Fruit fly (Drosophila melanogaster) whole organism, embryonic: Measurements from ENCODE around the gene Polr1D.

ENCODE experiments used
- CG10267 ChIP-seq: fragments of 200-800 bp; sonication (Bioruptor generic); optimal IDR thresholded peaks from 2 replicates; lab custom pipeline; 2018; ENCODE audit warnings: missing biosample characterization, mild to moderate bottlenecking, missing genetic modification characterization, moderate library complexity
- CG10321 ChIP-seq: fragments of 200-800 bp; sonication (Bioruptor generic); IDR thresholded peaks from 2 replicates; pipeline ENCODE4 v1.3.6; 2022; ENCODE audit warnings: missing biosample characterization, missing genetic modification characterization
- CG11398 ChIP-seq: fragments of 200-800 bp; sonication (Bioruptor generic); optimal IDR thresholded peaks from 2 replicates; lab custom pipeline; 2016; ENCODE audit warnings: missing biosample characterization, missing genetic modification characterization
- CG11456 ChIP-seq: fragments of 200-800 bp; sonication (Bioruptor generic); IDR thresholded peaks from 3 replicates; pipeline ENCODE4 v1.3.6; 2022; ENCODE audit warnings: missing biosample characterization, missing genetic modification characterization
- CG15269 ChIP-seq: fragments of 200-800 bp; sonication (Bioruptor generic); optimal IDR thresholded peaks from 2 replicates; lab custom pipeline; 2018; ENCODE audit warnings: missing biosample characterization, mild to moderate bottlenecking, missing genetic modification characterization, moderate library complexity
- CG15601 ChIP-seq: fragments of 200-800 bp; sonication (Bioruptor generic); optimal IDR thresholded peaks from 3 replicates; lab custom pipeline; 2019; ENCODE audit warnings: missing biosample characterization, mild to moderate bottlenecking, missing genetic modification characterization, moderate library complexity
- CG15696 ChIP-seq: fragments of 200-800 bp; sonication (Bioruptor generic); optimal IDR thresholded peaks from 2 replicates; lab custom pipeline; 2019; ENCODE audit warnings: missing biosample characterization, mild to moderate bottlenecking, missing genetic modification characterization, moderate library complexity
- CG17568 ChIP-seq: fragments of 200-800 bp; sonication (Bioruptor generic); optimal IDR thresholded peaks from 2 replicates; lab custom pipeline; 2018; ENCODE audit warnings: missing biosample characterization, mild to moderate bottlenecking, missing genetic modification characterization, moderate library complexity
- CG2712 ChIP-seq: fragments of 200-800 bp; optimal IDR thresholded peaks from 3 replicates; lab custom pipeline; 2019; ENCODE audit warnings: missing biosample characterization, mild to moderate bottlenecking, missing genetic modification characterization, moderate library complexity
- CG3838 ChIP-seq: fragments of 200-800 bp; sonication (Bioruptor generic); optimal IDR thresholded peaks from 3 replicates; lab custom pipeline; 2016; ENCODE audit warnings: missing biosample characterization, missing genetic modification characterization
- CG4617 ChIP-seq: fragments of 200-800 bp; sonication (Bioruptor generic); optimal IDR thresholded peaks from 3 replicates; lab custom pipeline; 2016; ENCODE audit warnings: missing biosample characterization, missing genetic modification characterization, borderline replicate concordance
- CG4820 ChIP-seq: fragments of 200-800 bp; sonication (Bioruptor generic); optimal IDR thresholded peaks from 3 replicates; lab custom pipeline; 2016; ENCODE audit warnings: missing biosample characterization, missing genetic modification characterization
- CG5180 ChIP-seq: fragments of 200-800 bp; sonication (Bioruptor generic); optimal IDR thresholded peaks from 3 replicates; lab custom pipeline; 2017; ENCODE audit warnings: missing biosample characterization, missing genetic modification characterization, mild to moderate bottlenecking, moderate library complexity, missing genetic modification reagents
- CG7271 ChIP-seq: fragments of 200-800 bp; sonication (Bioruptor generic); optimal IDR thresholded peaks from 2 replicates; lab custom pipeline; 2018; ENCODE audit warnings: missing biosample characterization, mild to moderate bottlenecking, missing genetic modification characterization, moderate library complexity
- CG7987 ChIP-seq: fragments of 200-800 bp; sonication (Bioruptor generic); optimal IDR thresholded peaks from 2 replicates; lab custom pipeline; 2018; ENCODE audit warnings: missing biosample characterization, mild to moderate bottlenecking, missing genetic modification characterization, moderate library complexity
- CG8765 ChIP-seq: fragments of 200-800 bp; sonication (Bioruptor generic); IDR thresholded peaks from 2 replicates; pipeline ENCODE4 v1.3.6; 2022; ENCODE audit warnings: missing biosample characterization, missing genetic modification characterization
- CG9609 ChIP-seq: fragments of 200-800 bp; sonication (Bioruptor generic); optimal IDR thresholded peaks from 3 replicates; lab custom pipeline; 2016; ENCODE audit warnings: missing biosample characterization, missing genetic modification characterization
- Dip2 ChIP-seq: fragments of 200-800 bp; sonication (Bioruptor generic); IDR thresholded peaks from 2 replicates; pipeline ENCODE4 v1.3.6; 2022; ENCODE audit warnings: missing biosample characterization, missing genetic modification characterization
- Doc3 ChIP-seq: fragments of 200-800 bp; sonication (Bioruptor generic); IDR thresholded peaks from 3 replicates; pipeline ENCODE4 v1.3.6; 2022; ENCODE audit warnings: missing biosample characterization, missing genetic modification characterization; ENCODE audit not compliant: partially characterized antibody
- HHEX ChIP-seq: fragments of 200-800 bp; sonication (Bioruptor generic); optimal IDR thresholded peaks from 3 replicates; lab custom pipeline; 2017; ENCODE audit warnings: missing biosample characterization, mild to moderate bottlenecking, missing genetic modification characterization, missing genetic modification reagents
- MESR4 ChIP-seq: fragments of 200-800 bp; sonication (Bioruptor generic); optimal IDR thresholded peaks from 2 replicates; lab custom pipeline; 2018; ENCODE audit warnings: missing biosample characterization, mild to moderate bottlenecking, missing genetic modification characterization, moderate library complexity
- Mad ChIP-seq: fragments of 200-800 bp; sonication (Bioruptor generic); optimal IDR thresholded peaks from 2 replicates; lab custom pipeline; 2016; ENCODE audit warnings: missing biosample characterization, missing genetic modification characterization
- Mes4 ChIP-seq: fragments of 200-800 bp; sonication (Bioruptor generic); optimal IDR thresholded peaks from 2 replicates; lab custom pipeline; 2016; ENCODE audit warnings: missing biosample characterization, missing genetic modification characterization
- NC2α ChIP-seq: fragments of 200-800 bp; sonication (Bioruptor generic); optimal IDR thresholded peaks from 2 replicates; lab custom pipeline; 2016; ENCODE audit warnings: missing biosample characterization, missing genetic modification characterization
- NC2β ChIP-seq: fragments of 200-800 bp; sonication (Bioruptor generic); optimal IDR thresholded peaks from 2 replicates; lab custom pipeline; 2016; ENCODE audit warnings: missing biosample characterization, missing genetic modification characterization
- NK7.1 ChIP-seq: fragments of 200-800 bp; sonication (Bioruptor generic); optimal IDR thresholded peaks from 3 replicates; lab custom pipeline; 2016; ENCODE audit warnings: missing biosample characterization, missing genetic modification characterization
- NfI ChIP-seq: fragments of 200-800 bp; sonication (Bioruptor generic); optimal IDR thresholded peaks from 3 replicates; lab custom pipeline; 2018; ENCODE audit warnings: missing biosample characterization, mild to moderate bottlenecking, missing genetic modification characterization, moderate library complexity
- Pdp1 ChIP-seq, 2 experiments: fragments of 200-800 bp; sonication (Bioruptor generic); optimal IDR thresholded peaks; 3 replicates each; lab custom pipeline; 2016; ENCODE audit warnings: missing biosample characterization in 2 of 2, missing genetic modification characterization in 2 of 2, mild to moderate bottlenecking in 1 of 2, moderate library complexity in 1 of 2
- Ravus ChIP-seq: fragments of 200-800 bp; sonication (Bioruptor generic); IDR thresholded peaks from 2 replicates; pipeline ENCODE4 v1.3.6; 2022; ENCODE audit warnings: missing biosample characterization, missing genetic modification characterization
- Ssrp ChIP-seq: fragments of 200-800 bp; sonication (Bioruptor generic); optimal IDR thresholded peaks from 2 replicates; lab custom pipeline; 2018; ENCODE audit warnings: missing biosample characterization, mild to moderate bottlenecking, missing genetic modification characterization, moderate library complexity
- Xrp1 ChIP-seq: fragments of 200-800 bp; sonication (Bioruptor generic); IDR thresholded peaks from 2 replicates; pipeline ENCODE4 v1.3.6; 2022; ENCODE audit warnings: missing biosample characterization, missing genetic modification characterization
- chinmo ChIP-seq: fragments of 200-800 bp; sonication (Bioruptor generic); IDR thresholded peaks from 4 replicates; pipeline ENCODE4 v1.3.6; 2022; ENCODE audit warnings: missing biosample characterization, missing genetic modification characterization; ENCODE audit not compliant: partially characterized antibody
- crp ChIP-seq, 2 experiments: fragments of 200-800 bp; sonication (Bioruptor generic); optimal IDR thresholded peaks; 2 replicates in 1 of 2; 3 replicates in 1 of 2; lab custom pipeline; 2017; ENCODE audit warnings: missing biosample characterization in 2 of 2, missing genetic modification characterization in 2 of 2, mild to moderate bottlenecking in 1 of 2, moderate library complexity in 1 of 2
- grau ChIP-seq: fragments of 200-800 bp; optimal IDR thresholded peaks from 3 replicates; lab custom pipeline; 2019; ENCODE audit warnings: missing biosample characterization, mild to moderate bottlenecking, missing genetic modification characterization, moderate library complexity
- kni ChIP-seq: fragments of 200-800 bp; sonication (Bioruptor generic); optimal IDR thresholded peaks from 3 replicates; lab custom pipeline; 2017; ENCODE audit warnings: mild to moderate bottlenecking, missing biosample characterization, missing genetic modification reagents, missing genetic modification characterization
- lmd ChIP-seq: fragments of 200-800 bp; sonication (Bioruptor generic); IDR thresholded peaks from 2 replicates; pipeline ENCODE4 v1.3.6; 2022; ENCODE audit warnings: missing biosample characterization, missing genetic modification characterization
- p53 ChIP-seq: fragments of 200-800 bp; sonication (Bioruptor generic); optimal IDR thresholded peaks from 2 replicates; lab custom pipeline; 2016; ENCODE audit warnings: missing biosample characterization, missing genetic modification characterization
- pho ChIP-seq: fragments of 200-800 bp; sonication (Bioruptor generic); optimal IDR thresholded peaks from 2 replicates; lab custom pipeline; 2016; ENCODE audit warnings: missing biosample characterization, missing genetic modification characterization
- pros ChIP-seq: fragments of 200-800 bp; sonication (Bioruptor generic); optimal IDR thresholded peaks from 3 replicates; lab custom pipeline; 2019; ENCODE audit warnings: missing biosample characterization, mild to moderate bottlenecking, missing genetic modification characterization, moderate library complexity
- pzg ChIP-seq: fragments of 200-800 bp; sonication (Bioruptor generic); optimal IDR thresholded peaks from 3 replicates; lab custom pipeline; 2018; ENCODE audit warnings: missing biosample characterization, mild to moderate bottlenecking, missing genetic modification characterization, moderate library complexity
- schlank ChIP-seq: fragments of 200-800 bp; sonication (Bioruptor generic); optimal IDR thresholded peaks from 2 replicates; lab custom pipeline; 2018; ENCODE audit warnings: missing biosample characterization, mild to moderate bottlenecking, missing genetic modification characterization
- sima ChIP-seq: fragments of 200-800 bp; sonication (Bioruptor generic); optimal IDR thresholded peaks from 2 replicates; lab custom pipeline; 2016; ENCODE audit warnings: missing biosample characterization, missing genetic modification characterization
- slp2 ChIP-seq: fragments of 200-800 bp; sonication (Bioruptor generic); optimal IDR thresholded peaks from 2 replicates; lab custom pipeline; 2016; ENCODE audit warnings: missing biosample characterization, missing genetic modification characterization
- sob ChIP-seq: fragments of 200-800 bp; sonication (Bioruptor generic); IDR thresholded peaks from 2 replicates; pipeline ENCODE4 v1.3.6; 2022; ENCODE audit warnings: missing biosample characterization, missing genetic modification characterization
- tap ChIP-seq: fragments of 200-800 bp; optimal IDR thresholded peaks from 3 replicates; lab custom pipeline; 2019; ENCODE audit warnings: missing biosample characterization, mild to moderate bottlenecking, missing genetic modification characterization, moderate library complexity
- tll ChIP-seq, 2 experiments: fragments of 200-800 bp in 1 of 2; fragments of >200 bp in 1 of 2; sonication (Bioruptor generic) in 1 of 2; optimal IDR thresholded peaks; 2 replicates each; lab custom pipeline; 2017 to 2019; ENCODE audit warnings: missing biosample characterization in 2 of 2, missing genetic modification characterization in 2 of 2, mild to moderate bottlenecking in 1 of 2, moderate library complexity in 1 of 2
- toy ChIP-seq: fragments of 200-800 bp; sonication (Bioruptor generic); IDR thresholded peaks from 2 replicates; pipeline ENCODE4 v1.3.6; 2022; ENCODE audit warnings: missing biosample characterization, missing genetic modification characterization
- vfl ChIP-seq: fragments of 200-800 bp; sonication (Bioruptor generic); optimal IDR thresholded peaks from 2 replicates; lab custom pipeline; 2016; ENCODE audit warnings: missing biosample characterization, missing genetic modification characterization
- wdn ChIP-seq: fragments of 200-800 bp; sonication (Bioruptor generic); IDR thresholded peaks from 2 replicates; pipeline ENCODE4 v1.3.6; 2022; ENCODE audit warnings: missing biosample characterization, missing genetic modification characterization
- yki ChIP-seq: fragments of >200 bp; optimal IDR thresholded peaks from 3 replicates; lab custom pipeline; 2018

Polr1D gene

dm6 chr2L:19131905-19132402 lies 3.1 kb downstream of the Polr1D start, which contains the start of the genes AsnRS and DCTN6-p27 (continued):
- no peak for TF ChIP-seq CG7271 (tag; lab: Kevin White, UChicago)
- TF ChIP-seq Doc3 (GFP tag; lab: Robert Waterston, UW), result peak; percentile 67; the same call in 2 of the 3 replicates
- TF ChIP-seq NfI (GFP tag; lab: Kevin White, UChicago), result peak; percentile 79
- TF ChIP-seq CG17568 (GFP tag; lab: Kevin White, UChicago), result no peak
- TF ChIP-seq pros (GFP tag; lab: Kevin White, UChicago), result no peak
- TF ChIP-seq Ravus (GFP tag; lab: Robert Waterston, UW), result no peak
- TF ChIP-seq kni (GFP tag; lab: Kevin White, UChicago), result peak; percentile 74
- peak; percentile 8 for TF ChIP-seq Mes4
- no peak for TF ChIP-seq Dip2 (GFP tag; lab: Robert Waterston, UW)
- TF ChIP-seq CG5180 (GFP tag; lab: Kevin White, UChicago), result no peak
- TF ChIP-seq CG9609 (GFP tag; lab: Kevin White, UChicago), result peak; percentile 39
- TF ChIP-seq CG7987 (GFP tag; lab: Kevin White, UChicago), result peak; percentile 50
- peak; percentile 70 for TF ChIP-seq NC2β
- no peak for TF ChIP-seq CG10321 (GFP tag; lab: Robert Waterston, UW)
- TF ChIP-seq CG11398 (GFP tag; lab: Kevin White, UChicago), result no peak
- no peak for TF ChIP-seq MESR4 (GFP tag; lab: Kevin White, UChicago)
- TF ChIP-seq grau (tag; lab: Kevin White, UChicago), result peak; percentile 67
- peak; percentile 73; the same call in 2 of the 3 replicates for TF ChIP-seq CG11456
- peak; percentile 65 for TF ChIP-seq HHEX (GFP tag; lab: Kevin White, UChicago)
- peak; percentile 65 for TF ChIP-seq lmd
- TF ChIP-seq CG4617, result peak; percentile 76
- no peak for TF ChIP-seq tll (GFP tag; optimal IDR thresholded peaks at IDR 0.05; lab: Kevin White, UChicago)
- TF ChIP-seq p53 (GFP tag; lab: Kevin White, UChicago), result no peak
- peak; percentile 54 for TF ChIP-seq Ssrp (tag; lab: Kevin White, UChicago)
- TF ChIP-seq Mad (GFP tag; lab: Kevin White, UChicago), result peak; percentile 59
- TF ChIP-seq crp (GFP tag; optimal IDR thresholded peaks at IDR 0.05; lab: Kevin White, UChicago), result peak in 1 of 2 experiments; percentile 24
- TF ChIP-seq CG10267 (tag; lab: Kevin White, UChicago), result peak; percentile 93
- TF ChIP-seq pho (GFP tag; lab: Kevin White, UChicago), result peak; percentile 55
- TF ChIP-seq Xrp1 (GFP tag; lab: Robert Waterston, UW), result peak; percentile 73
- peak; percentile 78 for TF ChIP-seq sob (GFP tag; lab: Robert Waterston, UW)
- TF ChIP-seq CG8765, result no peak
- peak; percentile 31 for TF ChIP-seq NK7.1
- peak; percentile 62 for TF ChIP-seq CG2712
- peak; percentile 77 for TF ChIP-seq CG4820 (GFP tag; lab: Kevin White, UChicago)
- peak; percentile 1 for TF ChIP-seq schlank
- TF ChIP-seq pzg (GFP tag; lab: Kevin White, UChicago), result peak; percentile 56
- peak; percentile 12 for TF ChIP-seq NC2α (GFP tag; lab: Kevin White, UChicago)
- peak; percentile 69 for TF ChIP-seq vfl (GFP tag; lab: Kevin White, UChicago)
- TF ChIP-seq yki (lab: Kevin White, UChicago), result no peak
- TF ChIP-seq CG15269 (tag; lab: Kevin White, UChicago), result peak; percentile 74
- TF ChIP-seq sima (GFP tag; lab: Kevin White, UChicago), result no peak
- no peak for TF ChIP-seq CG3838 (GFP tag; lab: Kevin White, UChicago)
- TF ChIP-seq CG15601 (tag; lab: Kevin White, UChicago), result peak; percentile 63
- peak; percentile 64 for TF ChIP-seq CG15696 (tag; lab: Kevin White, UChicago)
- peak; percentile 34 to 69 for TF ChIP-seq Pdp1 (GFP tag; optimal IDR thresholded peaks at IDR 0.05; lab: Kevin White, UChicago)
- peak; percentile 76; the same call in 2 of the 4 replicates for TF ChIP-seq chinmo (GFP tag; lab: Robert Waterston, UW)
- TF ChIP-seq slp2 (GFP tag; lab: Kevin White, UChicago), result peak; percentile 23
- TF ChIP-seq wdn (GFP tag; lab: Robert Waterston, UW), result 0 out of 2 replicates have a peak, but pooled peaks have one; percentile 19
- TF ChIP-seq tap, result no peak
- TF ChIP-seq toy, result no peak
